Worm (Caenorhabditis elegans): ENCODE data around the gene crt-1.

crt-1 gene

DNA sequence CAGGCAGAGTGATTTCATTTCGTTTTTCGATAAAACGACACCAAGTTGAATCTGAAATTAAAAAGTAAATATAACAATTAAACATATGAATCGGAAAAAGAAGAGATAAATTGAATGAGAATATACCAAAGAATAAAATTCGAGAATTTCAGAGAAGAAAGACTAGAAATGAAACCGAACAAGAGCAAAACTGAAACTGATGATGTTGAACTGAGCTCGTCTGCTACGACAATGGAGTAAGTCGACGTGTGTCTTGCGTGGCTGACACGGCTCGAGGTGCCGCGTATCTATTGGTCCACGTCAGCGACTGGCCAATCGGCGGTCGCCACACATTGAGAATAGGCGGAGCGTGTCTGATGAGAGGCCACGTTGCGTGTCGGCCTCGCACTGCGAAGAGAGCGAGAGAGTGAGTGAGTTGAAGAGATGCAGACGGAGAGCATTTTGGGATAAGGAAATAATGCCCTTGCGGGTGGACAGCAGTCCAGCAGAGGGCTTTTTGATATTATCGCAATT lies at the start of gene crt-1 (continued):
- peak; percentile 41; the same call in 1 of the 2 replicates for TF ChIP-seq snpc-1.2 (GFP tag; IDR thresholded peaks at IDR 0.05)
- TF ChIP-seq Y48G9A.11 (GFP tag; IDR thresholded peaks at IDR 0.05): no peak
- TF ChIP-seq nhr-76 (tag; optimal IDR thresholded peaks at IDR 0.05): no peak
- TF ChIP-seq tra-1 (GFP tag; IDR thresholded peaks at IDR 0.05): peak; percentile 68

DNA sequence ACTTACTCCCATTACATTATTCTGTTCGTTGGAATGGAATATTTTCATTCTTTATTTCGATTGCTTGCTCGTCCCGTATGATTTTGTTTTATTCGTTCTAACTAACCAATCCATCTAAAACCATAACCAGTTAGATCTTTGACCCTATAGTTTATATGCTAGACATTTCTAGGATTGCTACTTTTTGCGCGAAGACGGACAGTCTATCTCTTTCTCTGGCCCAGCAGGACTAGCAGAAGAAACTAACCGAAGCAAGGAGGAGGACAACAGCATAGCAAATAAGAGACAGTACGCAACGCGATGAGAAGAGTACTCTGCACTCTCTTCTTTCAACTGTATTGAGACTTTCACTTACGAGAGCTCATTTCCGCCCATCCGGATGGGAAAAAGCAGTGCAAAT lies 37.8 kb upstream of the crt-1 start:
- TF ChIP-seq lim-7 (GFP tag; IDR thresholded peaks at IDR 0.05) (no peak), aha-1 (tag) (peak; percentile 97), sdz-12 (GFP tag; optimal IDR thresholded peaks at IDR 0.05) (no peak), fos-1 (tag; optimal IDR thresholded peaks at IDR 0.05) (no peak), unc-130 (GFP tag; optimal IDR thresholded peaks at IDR 0.05) (no peak), ces-1 (GFP tag; optimal IDR thresholded peaks at IDR 0.05) (no peak)

DNA sequence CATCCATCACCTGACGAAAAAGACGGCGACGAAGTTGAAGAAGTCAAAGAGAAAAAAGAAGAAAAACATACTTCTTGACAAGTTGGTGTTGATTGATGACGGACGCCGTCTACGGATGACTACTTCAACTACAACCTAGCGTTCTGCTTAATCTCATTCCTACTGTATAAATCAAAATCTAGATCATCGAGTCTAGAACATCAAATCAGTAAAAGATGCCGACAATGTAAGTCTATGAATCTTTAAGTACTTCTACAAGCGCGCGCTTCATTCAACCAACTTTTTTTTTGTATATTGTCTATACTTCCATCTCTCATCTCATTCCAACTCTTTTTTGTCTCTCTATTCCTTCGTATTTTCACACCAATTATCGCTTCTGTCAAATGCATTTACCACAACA lies 35.1 kb upstream of the crt-1 start:
- TF ChIP-seq unc-62 (GFP tag; optimal IDR thresholded peaks at IDR 0.05 in 1 of 2) (peak in 1 of 2 experiments; percentile 95), unc-62 (tag; optimal IDR thresholded peaks at IDR 0.05) (no peak), unc-130 (GFP tag; optimal IDR thresholded peaks at IDR 0.05) (no peak)

DNA sequence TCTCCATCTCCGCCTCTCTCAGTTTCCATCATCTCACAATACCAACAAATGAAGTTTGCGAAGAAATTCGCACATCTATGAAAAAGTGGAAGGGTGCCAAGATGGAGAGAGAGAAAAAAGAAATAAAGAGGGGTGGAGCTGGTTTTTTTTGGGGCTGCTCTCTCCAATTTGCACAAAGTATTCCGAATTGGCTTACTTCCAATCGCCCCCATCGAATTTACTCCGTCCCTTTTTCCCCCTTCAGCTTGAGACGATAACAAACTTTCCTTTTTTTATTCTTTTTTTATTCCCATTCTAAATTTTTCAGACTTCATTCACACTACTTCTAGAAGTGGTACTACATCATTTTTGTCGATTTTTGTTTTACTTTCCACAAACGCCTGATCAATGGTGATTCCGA lies 30.8 kb upstream of the crt-1 start, which contains the start of gene exp-2:
TSS of gene exp-2 (plus strand) at position 301 of the 400 bp plus-strand sequence.
- TF ChIP-seq mxl-3 (GFP tag; optimal IDR thresholded peaks at IDR 0.05): no peak
- TF ChIP-seq zfp-3 (GFP tag; conservative IDR thresholded peaks at IDR 0.05): no peak
- no peak for TF ChIP-seq skn-1 (tag; optimal IDR thresholded peaks at IDR 0.05)
- no peak for TF ChIP-seq unc-130 (GFP tag; optimal IDR thresholded peaks at IDR 0.05)
- no peak for TF ChIP-seq lin-38 (GFP tag; IDR thresholded peaks at IDR 0.05)
- TF ChIP-seq spr-1 (tag; optimal IDR thresholded peaks at IDR 0.05): no peak
- TF ChIP-seq ces-1 (GFP tag; optimal IDR thresholded peaks at IDR 0.05): no peak
- no peak for TF ChIP-seq spr-3 (GFP tag; optimal IDR thresholded peaks at IDR 0.05)
- no peak for TF ChIP-seq hif-1 (tag; optimal IDR thresholded peaks at IDR 0.05)
- TF ChIP-seq egl-43 (GFP tag; IDR thresholded peaks at IDR 0.05): no peak
- TF ChIP-seq fos-1 (tag; optimal IDR thresholded peaks at IDR 0.05): no peak
- TF ChIP-seq ctbp-1 (GFP tag; IDR thresholded peaks at IDR 0.05): no peak
- no peak for TF ChIP-seq daf-8 (GFP tag; IDR thresholded peaks at IDR 0.05)
- no peak for TF ChIP-seq D1046.2 (GFP tag; IDR thresholded peaks at IDR 0.05)
- no peak for TF ChIP-seq lsy-2 (tag; optimal IDR thresholded peaks at IDR 0.05)
- no peak for TF ChIP-seq hlh-30 (tag; optimal IDR thresholded peaks at IDR 0.05; ENCODE audit: insufficient read depth)
- TF ChIP-seq nhr-10 (tag; optimal IDR thresholded peaks at IDR 0.05): no peak
- no peak for TF ChIP-seq lin-39 (tag; optimal IDR thresholded peaks at IDR 0.05)
- TF ChIP-seq nhr-6 (tag; optimal IDR thresholded peaks at IDR 0.05): no peak
- no peak for TF ChIP-seq nhr-111 (GFP tag; optimal IDR thresholded peaks at IDR 0.05)

DNA sequence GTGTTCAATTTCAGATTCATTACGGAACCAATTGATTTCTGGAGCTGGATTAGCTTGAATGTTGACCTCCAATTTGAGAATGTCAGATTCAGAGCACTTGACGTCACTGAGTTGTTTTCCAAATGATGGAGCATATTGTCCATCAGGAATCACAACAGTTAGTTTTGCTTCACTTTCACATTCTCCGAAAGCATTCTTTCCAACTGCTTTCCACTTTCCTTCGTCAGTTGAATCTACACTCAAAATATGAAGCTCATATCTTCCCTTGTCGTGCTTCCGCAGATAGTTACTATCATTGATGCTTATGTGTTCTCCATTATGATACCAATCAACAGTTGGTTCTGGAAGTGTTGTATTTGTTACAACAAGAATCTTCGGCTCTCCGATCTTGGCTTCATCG lies 28.0 kb upstream of the crt-1 start:
- TF ChIP-seq lsy-2 (tag; optimal IDR thresholded peaks at IDR 0.05) (no peak), aly-2 (tag; optimal IDR thresholded peaks at IDR 0.05) (no peak), unc-62 (GFP tag; optimal IDR thresholded peaks at IDR 0.05 in 1 of 2) (peak in 1 of 2 experiments; percentile 93), unc-62 (tag; optimal IDR thresholded peaks at IDR 0.05) (no peak)

DNA sequence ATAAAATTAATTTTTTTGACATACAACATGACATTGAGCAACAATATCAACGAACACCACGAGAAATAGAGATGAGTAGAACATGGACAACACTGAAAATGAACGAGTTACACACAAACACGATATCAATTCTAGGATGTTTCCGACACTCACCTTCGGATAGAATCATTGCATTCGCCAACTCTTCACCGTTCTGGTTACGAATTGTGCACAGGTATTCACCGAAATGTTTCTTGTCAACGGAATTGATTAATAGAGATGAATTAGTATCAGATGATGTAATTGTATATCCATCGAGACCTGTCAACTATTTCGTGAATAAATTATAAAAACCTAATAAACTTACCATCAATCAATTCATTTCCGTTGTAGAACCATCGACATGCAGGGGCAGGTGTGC lies 21.3 kb upstream of the crt-1 start:
- TF ChIP-seq unc-62 (GFP tag; optimal IDR thresholded peaks at IDR 0.05 in 1 of 2) (peak in 1 of 2 experiments; percentile 94), unc-62 (tag; optimal IDR thresholded peaks at IDR 0.05) (no peak), D1046.2 (GFP tag; IDR thresholded peaks at IDR 0.05) (no peak)
